Fruit fly (Drosophila melanogaster) whole organism, adult: ENCODE results near the gene papi.
A peak's percentile ranks its signal among the peaks of the same experiment; 100 is the strongest.

Experiments used
- CG11617 ChIP-seq: fragments of 200-800 bp; sonication (Bioruptor generic); optimal IDR thresholded peaks from 2 replicates; lab custom pipeline; 2017; ENCODE audit warnings: mild to moderate bottlenecking, missing biosample characterization, missing genetic modification reagents, missing genetic modification characterization
- CG12768 ChIP-seq: fragments of 200-800 bp; sonication (Bioruptor generic); optimal IDR thresholded peaks from 2 replicates; lab custom pipeline; 2017; ENCODE audit warnings: missing biosample characterization, missing genetic modification characterization, mild to moderate bottlenecking, moderate library complexity, missing genetic modification reagents
- CG14711 ChIP-seq: fragments of 200-800 bp; sonication (Bioruptor generic); optimal IDR thresholded peaks from 2 replicates; lab custom pipeline; 2018; ENCODE audit warnings: missing biosample characterization, mild to moderate bottlenecking, missing genetic modification characterization, moderate library complexity
- CG1620 ChIP-seq: fragments of 200-800 bp; sonication (Bioruptor generic); optimal IDR thresholded peaks from 2 replicates; lab custom pipeline; 2016; ENCODE audit warnings: missing biosample characterization, missing genetic modification characterization
- CG33017 ChIP-seq: fragments of 200-800 bp; sonication (Bioruptor generic); optimal IDR thresholded peaks from 2 replicates; lab custom pipeline; 2018; ENCODE audit warnings: missing biosample characterization, mild to moderate bottlenecking, missing genetic modification characterization, moderate library complexity
- CG5204 ChIP-seq: fragments of 200-800 bp; sonication (Bioruptor generic); optimal IDR thresholded peaks from 2 replicates; lab custom pipeline; 2016; ENCODE audit warnings: missing biosample characterization, missing genetic modification characterization
- CG7045 ChIP-seq: fragments of 200-800 bp; sonication (Bioruptor generic); optimal IDR thresholded peaks from 2 replicates; lab custom pipeline; 2017; ENCODE audit warnings: missing biosample characterization, mild to moderate bottlenecking, missing genetic modification characterization
- CG7101 ChIP-seq: fragments of 200-800 bp; sonication (Bioruptor generic); optimal IDR thresholded peaks from 2 replicates; lab custom pipeline; 2018; ENCODE audit warnings: missing biosample characterization, mild to moderate bottlenecking, missing genetic modification characterization, moderate library complexity
- Clk ChIP-seq: fragments of 200-800 bp; sonication (Bioruptor generic); optimal IDR thresholded peaks from 2 replicates; lab custom pipeline; 2017; ENCODE audit warnings: missing biosample characterization, missing genetic modification characterization
- Crg-1 ChIP-seq: fragments of 200-800 bp; sonication (Bioruptor generic); optimal IDR thresholded peaks from 2 replicates; lab custom pipeline; 2016; ENCODE audit warnings: missing biosample characterization, missing genetic modification characterization
- Hr96 ChIP-seq: fragments of 200-800 bp; sonication (Bioruptor generic); optimal IDR thresholded peaks from 2 replicates; lab custom pipeline; 2016; ENCODE audit warnings: missing biosample characterization, missing genetic modification characterization
- Mnt ChIP-seq: fragments of 200-800 bp; sonication (Bioruptor generic); optimal IDR thresholded peaks from 2 replicates; lab custom pipeline; 2016; ENCODE audit warnings: missing biosample characterization, mild to moderate bottlenecking, missing genetic modification characterization
- bab1 ChIP-seq: fragments of 200-800 bp; sonication (Bioruptor generic); optimal IDR thresholded peaks from 3 replicates; lab custom pipeline; 2019; ENCODE audit warnings: missing biosample characterization, mild to moderate bottlenecking, missing genetic modification characterization, moderate library complexity
- cic ChIP-seq: fragments of 200-800 bp; sonication (Bioruptor generic); optimal IDR thresholded peaks from 2 replicates; lab custom pipeline; 2017; ENCODE audit warnings: missing biosample characterization, mild to moderate bottlenecking, missing genetic modification characterization, moderate library complexity
- cnc ChIP-seq, 2 experiments: fragments of >200 bp; optimal IDR thresholded peaks; 2 replicates each; lab custom pipeline; 2017
- kay ChIP-seq: fragments of 200-800 bp; sonication (Bioruptor generic); peaks from one replicate; lab custom pipeline; 2016; ENCODE audit warnings: missing biosample characterization, missing genetic modification characterization, borderline replicate concordance
- ovo ChIP-seq: fragments of 200-800 bp; sonication (Bioruptor generic); optimal IDR thresholded peaks from 2 replicates; lab custom pipeline; 2016; ENCODE audit warnings: missing biosample characterization, missing genetic modification characterization
- pad ChIP-seq: fragments of 200-800 bp; sonication (Bioruptor generic); optimal IDR thresholded peaks from 3 replicates; lab custom pipeline; 2017; ENCODE audit warnings: missing biosample characterization, missing genetic modification characterization, mild to moderate bottlenecking, moderate library complexity, missing genetic modification reagents
- tj ChIP-seq: fragments of 200-800 bp; sonication (Bioruptor generic); optimal IDR thresholded peaks from 3 replicates; lab custom pipeline; 2017; ENCODE audit warnings: missing biosample characterization, mild to moderate bottlenecking, missing genetic modification characterization, moderate library complexity
- toe ChIP-seq: fragments of 200-800 bp; sonication (Bioruptor generic); optimal IDR thresholded peaks from 2 replicates; lab custom pipeline; 2016; ENCODE audit warnings: missing biosample characterization, missing genetic modification characterization

papi gene

DNA sequence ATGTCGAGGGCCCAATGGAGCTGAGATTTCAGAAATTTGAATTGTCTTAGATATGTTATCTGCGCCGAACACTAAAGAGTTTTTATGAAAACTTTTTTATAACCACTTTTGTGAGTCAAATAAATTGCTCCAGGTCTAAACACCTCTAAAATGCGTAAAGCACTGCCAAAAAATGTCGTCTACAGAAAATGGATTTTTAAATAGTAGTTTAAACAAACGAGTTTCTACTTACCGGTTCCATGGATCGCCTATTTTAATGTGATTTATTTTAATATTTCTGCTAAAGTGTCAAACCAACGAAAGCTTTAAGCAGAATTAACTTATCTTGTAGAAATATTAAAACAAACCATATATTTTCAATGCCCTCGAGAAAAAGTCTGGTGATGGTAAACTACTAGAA, 14.5 kb upstream of the papi start, which contains the start of gene CG31668:
TSS of gene CG31668 (minus strand) at position 101 of the 400 bp plus-strand sequence.
- TF ChIP-seq tj (GFP tag; lab: Kevin White, UChicago) = no peak
- TF ChIP-seq toe (GFP tag; lab: Kevin White, UChicago) = no peak
- TF ChIP-seq CG7045 (GFP tag; lab: Kevin White, UChicago) = no peak
- no peak for TF ChIP-seq Mnt (GFP tag; lab: Kevin White, UChicago)
- no peak for TF ChIP-seq CG14711 (tag; lab: Kevin White, UChicago)
- no peak for TF ChIP-seq pad (GFP tag; lab: Kevin White, UChicago)
- no peak for TF ChIP-seq kay (GFP tag; lab: Kevin White, UChicago)
- TF ChIP-seq CG7101 (tag; lab: Kevin White, UChicago) = no peak
- TF ChIP-seq Clk (GFP tag; lab: Kevin White, UChicago) = no peak
- no peak for TF ChIP-seq CG11617 (GFP tag; lab: Kevin White, UChicago)
- no peak for TF ChIP-seq Hr96 (GFP tag; lab: Kevin White, UChicago)
- no peak for TF ChIP-seq bab1 (GFP tag; lab: Kevin White, UChicago)
- TF ChIP-seq CG5204 = no peak
- TF ChIP-seq CG12768 (GFP tag; lab: Kevin White, UChicago) = no peak
- no peak for TF ChIP-seq Crg-1 (GFP tag; lab: Kevin White, UChicago)

- TF ChIP-seq Crg-1 (GFP tag; lab: Kevin White, UChicago) = no peak
- no peak for TF ChIP-seq CG7045 (GFP tag; lab: Kevin White, UChicago)
- TF ChIP-seq CG1620 = no peak
- TF ChIP-seq pad (GFP tag; lab: Kevin White, UChicago) = no peak
- no peak for TF ChIP-seq CG11617 (GFP tag; lab: Kevin White, UChicago)
- no peak for TF ChIP-seq Hr96 (GFP tag; lab: Kevin White, UChicago)
- no peak for TF ChIP-seq Clk (GFP tag; lab: Kevin White, UChicago)
- no peak for TF ChIP-seq CG5204
- TF ChIP-seq cnc (optimal IDR thresholded peaks at IDR 0.05; lab: Kevin White, UChicago) = no peak
- no peak for TF ChIP-seq cic (GFP tag; lab: Kevin White, UChicago)
- no peak for TF ChIP-seq CG14711 (tag; lab: Kevin White, UChicago)
- TF ChIP-seq Mnt (GFP tag; lab: Kevin White, UChicago) = no peak
- TF ChIP-seq toe (GFP tag; lab: Kevin White, UChicago) = no peak
- no peak for TF ChIP-seq kay (GFP tag; lab: Kevin White, UChicago)
- no peak for TF ChIP-seq bab1 (GFP tag; lab: Kevin White, UChicago)
Measured at dm6 chr2L:2209002-2209401, 11.5 kb upstream of the papi start, which contains the start of gene CG33124. Gene CG33124 (minus strand): TSS chr2L:2209102.

- TF ChIP-seq Mnt (GFP tag; lab: Kevin White, UChicago) = peak; percentile 2
- peak; percentile 61 for TF ChIP-seq cic (GFP tag; lab: Kevin White, UChicago)
- peak; percentile 10 for TF ChIP-seq CG7101 (tag; lab: Kevin White, UChicago)
- TF ChIP-seq CG12768 (GFP tag; lab: Kevin White, UChicago) = peak; percentile 51
- peak; percentile 47 for TF ChIP-seq CG33017
- TF ChIP-seq CG5204 = no peak
Measured at dm6 chr2L:2212478-2212877, 8.1 kb upstream of the papi start, which contains the start of gene CG15385. Gene CG15385 (minus strand): TSS chr2L:2212571.

- TF ChIP-seq Clk (GFP tag; lab: Kevin White, UChicago) = no peak
- peak; percentile 42 for TF ChIP-seq CG1620
- TF ChIP-seq bab1 (GFP tag; lab: Kevin White, UChicago) = peak; percentile 87
- TF ChIP-seq cic (GFP tag; lab: Kevin White, UChicago) = peak; percentile 49
- TF ChIP-seq Hr96 (GFP tag; lab: Kevin White, UChicago) = no peak
- no peak for TF ChIP-seq kay (GFP tag; lab: Kevin White, UChicago)
- peak; percentile 54 for TF ChIP-seq Mnt (GFP tag; lab: Kevin White, UChicago)
- TF ChIP-seq cnc (optimal IDR thresholded peaks at IDR 0.05; lab: Kevin White, UChicago) = no peak
- TF ChIP-seq ovo (GFP tag; lab: Kevin White, UChicago) = peak; percentile 25
- TF ChIP-seq CG33017 = no peak
- TF ChIP-seq CG5204 = no peak
- peak; percentile 11 for TF ChIP-seq CG7045 (GFP tag; lab: Kevin White, UChicago)
- peak; percentile 51 for TF ChIP-seq CG11617 (GFP tag; lab: Kevin White, UChicago)
- TF ChIP-seq toe (GFP tag; lab: Kevin White, UChicago) = no peak
- no peak for TF ChIP-seq tj (GFP tag; lab: Kevin White, UChicago)
- peak; percentile 62 for TF ChIP-seq CG7101 (tag; lab: Kevin White, UChicago)
- TF ChIP-seq pad (GFP tag; lab: Kevin White, UChicago) = peak; percentile 64
- peak; percentile 24 for TF ChIP-seq CG12768 (GFP tag; lab: Kevin White, UChicago)
- peak; percentile 78 for TF ChIP-seq Crg-1 (GFP tag; lab: Kevin White, UChicago)
- TF ChIP-seq CG14711 (tag; lab: Kevin White, UChicago) = peak; percentile 7
Measured at dm6 chr2L:2214004-2214403, 6.5 kb upstream of the papi start, which contains the start of the genes Uch and CG34174. Gene Uch (minus strand): TSS chr2L:2214211. Gene CG34174 (plus strand): TSS chr2L:2214266.

dm6 chr2L:2216065-2216464, 4.5 kb upstream of the papi start, which contains the start of gene daed:
Gene daed (minus strand): TSS chr2L:2216311.
- TF ChIP-seq bab1 (GFP tag; lab: Kevin White, UChicago) (peak; percentile 9), Crg-1 (GFP tag; lab: Kevin White, UChicago) (peak; percentile 18), ovo (GFP tag; lab: Kevin White, UChicago) (no peak), CG7045 (GFP tag; lab: Kevin White, UChicago) (no peak), CG12768 (GFP tag; lab: Kevin White, UChicago) (peak; percentile 23), cnc (optimal IDR thresholded peaks at IDR 0.05; lab: Kevin White, UChicago) (no peak), CG1620 (no peak), CG7101 (tag; lab: Kevin White, UChicago) (peak; percentile 64), cic (GFP tag; lab: Kevin White, UChicago) (peak; percentile 34), pad (GFP tag; lab: Kevin White, UChicago) (peak; percentile 28), Mnt (GFP tag; lab: Kevin White, UChicago) (peak; percentile 16), CG33017 (peak; percentile 70)
